Worm (Caenorhabditis elegans): ENCODE measurements around the gene D1014.13.

DNA sequence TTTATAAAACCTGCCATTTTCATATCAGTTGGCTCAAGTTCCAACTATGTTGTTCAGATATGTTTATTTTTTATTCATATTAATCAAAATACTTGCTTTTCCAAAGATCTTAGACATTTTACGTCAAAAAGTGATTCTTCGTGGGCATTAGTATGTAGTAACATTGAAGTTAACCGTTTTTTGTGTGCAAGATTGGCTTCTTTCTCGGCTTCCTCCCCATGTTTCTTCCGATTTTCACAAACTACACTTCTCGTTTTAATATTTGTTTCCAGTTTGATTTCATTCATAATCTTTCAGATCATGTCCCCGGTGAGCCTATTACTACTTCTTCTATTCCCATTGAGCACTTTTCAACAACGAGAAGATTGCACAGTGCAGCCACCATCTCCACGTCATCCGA is 12.0 kb downstream of the D1014.13 start, which contains the start of gene sul-2:
- TF ChIP-seq attf-5 (GFP tag; optimal IDR thresholded peaks at IDR 0.05) (no peak), repo-1 (tag; optimal IDR thresholded peaks at IDR 0.05) (no peak), dpl-1 (GFP tag; optimal IDR thresholded peaks at IDR 0.05) (no peak), sea-2 (GFP tag; IDR thresholded peaks at IDR 0.05) (no peak), lin-54 (GFP tag; optimal IDR thresholded peaks at IDR 0.05) (no peak), dox-1 (GFP tag; IDR thresholded peaks at IDR 0.05) (no peak), unc-130 (GFP tag; optimal IDR thresholded peaks at IDR 0.05) (no peak), pha-4 (tag; optimal IDR thresholded peaks at IDR 0.05) (no peak)
